Worm (Caenorhabditis elegans): ENCODE measurements around the gene dmsr-8.

Gene dmsr-8

ce11 chrV:10485389-10485788 lies 28.8 kb downstream of the dmsr-8 start:
- TF ChIP-seq elt-1 (tag; optimal IDR thresholded peaks at IDR 0.05) (no peak), aly-2 (tag; optimal IDR thresholded peaks at IDR 0.05) (no peak), nhr-67 (tag; optimal IDR thresholded peaks at IDR 0.05) (no peak), nhr-77 (tag; optimal IDR thresholded peaks at IDR 0.05) (no peak), elt-2 (tag; optimal IDR thresholded peaks at IDR 0.05) (peak; percentile 73), pqm-1 (tag; optimal IDR thresholded peaks at IDR 0.05) (peak; percentile 59)

- TF ChIP-seq elt-3 (tag; optimal IDR thresholded peaks at IDR 0.05) (no peak), fkh-10 (GFP tag; optimal IDR thresholded peaks at IDR 0.05) (no peak), ama-1 (optimal IDR thresholded peaks at IDR 0.05) (no peak), ceh-82 (tag; optimal IDR thresholded peaks at IDR 0.05) (no peak), egl-27 (tag; optimal IDR thresholded peaks at IDR 0.05) (no peak)
Observed at ce11 chrV:10484640-10485039, 29.5 kb downstream of the dmsr-8 start, which contains the start of gene Y32F6B.1. Gene Y32F6B.1, minus strand, starts transcription at chrV:10484740.

- no peak for TF ChIP-seq tbx-2 (tag; optimal IDR thresholded peaks at IDR 0.05)
- TF ChIP-seq pqm-1 (tag; optimal IDR thresholded peaks at IDR 0.05), result peak; percentile 16
- TF ChIP-seq elt-2 (tag; optimal IDR thresholded peaks at IDR 0.05), result peak; percentile 85
Observed at ce11 chrV:10483995-10484394, 30.2 kb downstream of the dmsr-8 start.

ce11 chrV:10478097-10478828 lies 35.9 kb downstream of the dmsr-8 start, which contains the start of the genes crp-1 and Y32F6B.9:
Gene crp-1, plus strand, starts transcription at chrV:10478564.
Gene Y32F6B.9, plus strand, starts transcription at chrV:10478699.
- TF ChIP-seq elt-2 (tag; optimal IDR thresholded peaks at IDR 0.05) (peak; percentile 27), elt-3 (tag; optimal IDR thresholded peaks at IDR 0.05) (no peak), pha-4 (tag; optimal IDR thresholded peaks at IDR 0.05) (peak; percentile 7), fos-1 (tag; optimal IDR thresholded peaks at IDR 0.05) (no peak), pqm-1 (tag; optimal IDR thresholded peaks at IDR 0.05) (peak; percentile 15)

ce11 chrV:10476864-10477443 lies 37.2 kb downstream of the dmsr-8 start:
- peak in 1 of 2 experiments; percentile 22 for TF ChIP-seq eor-1 (tag; optimal IDR thresholded peaks at IDR 0.05)
- TF ChIP-seq nhr-11 (tag; optimal IDR thresholded peaks at IDR 0.05), result no peak
- TF ChIP-seq sea-2 (GFP tag; optimal IDR thresholded peaks at IDR 0.05), result no peak
- TF ChIP-seq pha-4 (tag; optimal IDR thresholded peaks at IDR 0.05), result peak; percentile 46
- peak; percentile 95 for TF ChIP-seq ama-1 (optimal IDR thresholded peaks at IDR 0.05)

- TF ChIP-seq elt-3 (tag; optimal IDR thresholded peaks at IDR 0.05) (no peak), pha-4 (tag; optimal IDR thresholded peaks at IDR 0.05) (no peak), elt-1 (tag; optimal IDR thresholded peaks at IDR 0.05) (no peak), nhr-25 (tag; optimal IDR thresholded peaks at IDR 0.05) (no peak), daf-12 (tag; optimal IDR thresholded peaks at IDR 0.05) (no peak), nhr-28 (tag; optimal IDR thresholded peaks at IDR 0.05) (no peak), lsy-12 (tag; optimal IDR thresholded peaks at IDR 0.05) (no peak), mdl-1 (tag; optimal IDR thresholded peaks at IDR 0.05) (no peak), zag-1 (tag; optimal IDR thresholded peaks at IDR 0.05) (no peak)
Observed at ce11 chrV:10475421-10475820, 38.8 kb downstream of the dmsr-8 start.

ce11 chrV:10474040-10474439 lies 40.1 kb downstream of the dmsr-8 start:
- peak; percentile 64 for TF ChIP-seq pha-4 (tag; optimal IDR thresholded peaks at IDR 0.05)
- TF ChIP-seq pqm-1 (tag; optimal IDR thresholded peaks at IDR 0.05), result no peak
- TF ChIP-seq tbx-2 (tag; optimal IDR thresholded peaks at IDR 0.05), result no peak

- TF ChIP-seq elt-1 (tag; optimal IDR thresholded peaks at IDR 0.05), result no peak
- TF ChIP-seq ceh-16 (tag; optimal IDR thresholded peaks at IDR 0.05), result no peak
- peak; percentile 1 for TF ChIP-seq egl-5 (tag; optimal IDR thresholded peaks at IDR 0.05)
- peak; percentile 85 for TF ChIP-seq ama-1 (optimal IDR thresholded peaks at IDR 0.05)
- TF ChIP-seq snpc-4 (tag; optimal IDR thresholded peaks at IDR 0.05), result no peak
- no peak for TF ChIP-seq egl-27 (tag; optimal IDR thresholded peaks at IDR 0.05)
Observed at ce11 chrV:10472901-10473774, 41.0 kb downstream of the dmsr-8 start.
